Fruit fly (Drosophila melanogaster): ENCODE data around the gene ed.

The ed gene

dm6 chr2L:4133078-4133477 lies 101.9 kb downstream of the ed start (continued):
- TF ChIP-seq klu (GFP tag; IDR thresholded peaks at IDR 0.05) (no peak), nerfin-1 (tag; optimal IDR thresholded peaks at IDR 0.05) (peak; percentile 46), ttk (GFP tag; IDR thresholded peaks at IDR 0.05) (no peak), Fer3 (tag; optimal IDR thresholded peaks at IDR 0.05) (peak; percentile 4), CG31365 (tag; optimal IDR thresholded peaks at IDR 0.05) (peak; percentile 37), Dip3 (GFP tag; optimal IDR thresholded peaks at IDR 0.05) (no peak), dysf (GFP tag; IDR thresholded peaks at IDR 0.05) (peak; percentile 55; the same call in 2 of the 3 replicates), CG12769 (tag; optimal IDR thresholded peaks at IDR 0.05) (peak; percentile 18), CG11695 (GFP tag; IDR thresholded peaks at IDR 0.05) (peak; percentile 62; the same call in 1 of the 3 replicates), Trl (optimal IDR thresholded peaks at IDR 0.05) (no peak), Trl (GFP tag; optimal IDR thresholded peaks at IDR 0.05) (no peak), Fer1 (GFP tag; optimal IDR thresholded peaks at IDR 0.05) (peak; percentile 75), gsb-n (tag; optimal IDR thresholded peaks at IDR 0.05) (no peak), CG30020 (tag; optimal IDR thresholded peaks at IDR 0.05) (no peak), CG17361 (GFP tag; IDR thresholded peaks at IDR 0.05) (peak; percentile 77), CG13123 (GFP tag; optimal IDR thresholded peaks at IDR 0.05) (no peak), CG2116 (GFP tag; optimal IDR thresholded peaks at IDR 0.05) (no peak), CG17328 (GFP tag; IDR thresholded peaks at IDR 0.05) (0 out of 2 replicates have a peak, but pooled peaks have one; percentile 11), danr (GFP tag; IDR thresholded peaks at IDR 0.05) (peak; percentile 40; the same call in 1 of the 2 replicates), ato (GFP tag; IDR thresholded peaks at IDR 0.05; ENCODE audit: partially characterized antibody) (no peak), CG8924 (tag; optimal IDR thresholded peaks at IDR 0.05) (peak; percentile 9), Drgx (GFP tag; IDR thresholded peaks at IDR 0.05) (no peak), Fer2 (tag; optimal IDR thresholded peaks at IDR 0.05) (no peak), CG15514 (GFP tag; optimal IDR thresholded peaks at IDR 0.05) (peak; percentile 39), hb (GFP tag; IDR thresholded peaks at IDR 0.05; ENCODE audit: partially characterized antibody) (no peak), nmo (GFP tag; optimal IDR thresholded peaks at IDR 0.05) (peak; percentile 4), pan (optimal IDR thresholded peaks at IDR 0.05) (no peak), pan (GFP tag; optimal IDR thresholded peaks at IDR 0.05 in 1 of 2, IDR thresholded peaks at IDR 0.05 in 1 of 2) (peak in 1 of 2 experiments; percentile 84), bcd (GFP tag; optimal IDR thresholded peaks at IDR 0.05) (peak; percentile 45), CG6765 (GFP tag; optimal IDR thresholded peaks at IDR 0.05) (no peak), lbe (GFP tag; optimal IDR thresholded peaks at IDR 0.05) (no peak), CG9876 (GFP tag; optimal IDR thresholded peaks at IDR 0.05) (no peak), gcm (GFP tag; optimal IDR thresholded peaks at IDR 0.05) (no peak), CG8388 (GFP tag; optimal IDR thresholded peaks at IDR 0.05) (peak; percentile 4), row (GFP tag; IDR thresholded peaks at IDR 0.05) (peak; percentile 52), CG10267 (tag; optimal IDR thresholded peaks at IDR 0.05) (peak; percentile 51), Mes4 (GFP tag; optimal IDR thresholded peaks at IDR 0.05) (no peak), D (optimal IDR thresholded peaks at IDR 0.05) (no peak), D (GFP tag; optimal IDR thresholded peaks at IDR 0.05) (peak; percentile 39), CG18262 (tag; optimal IDR thresholded peaks at IDR 0.05) (peak; percentile 77), Sox102F (GFP tag; optimal IDR thresholded peaks at IDR 0.05) (peak; percentile 34), br (optimal IDR thresholded peaks at IDR 0.05) (no peak), CG17802 (tag; optimal IDR thresholded peaks at IDR 0.05) (peak; percentile 22), maf-S (GFP tag; optimal IDR thresholded peaks at IDR 0.05) (peak; percentile 18), Rx (GFP tag; IDR thresholded peaks at IDR 0.05) (peak; percentile 63), CG32532 (GFP tag; IDR thresholded peaks at IDR 0.05) (peak; percentile 69), CG9727 (GFP tag; optimal IDR thresholded peaks at IDR 0.05) (peak; percentile 0), Lim3 (GFP tag; IDR thresholded peaks at IDR 0.05) (no peak), sens (GFP tag) (peak; percentile 37), CG7556 (GFP tag; optimal IDR thresholded peaks at IDR 0.05) (peak; percentile 22), CG1603 (tag; optimal IDR thresholded peaks at IDR 0.05) (peak; percentile 18), CG3163 (GFP tag; optimal IDR thresholded peaks at IDR 0.05) (no peak)
